Fruit fly (Drosophila melanogaster) whole organism, embryonic: ENCODE results near the gene Gmppb.
A peak's percentile ranks its signal among the peaks of the same experiment; 100 is the strongest.

ENCODE experiments used
- Ada2b ChIP-seq: fragments of 200-800 bp; sonication (Bioruptor generic); IDR thresholded peaks from 2 replicates; pipeline ENCODE4 v1.3.6; 2022; ENCODE audit warnings: missing biosample characterization, missing genetic modification characterization
- B-H1 ChIP-seq: fragments of 200-800 bp; sonication (Bioruptor generic); IDR thresholded peaks from 3 replicates; pipeline ENCODE4 v1.3.6; 2022; ENCODE audit warnings: missing biosample characterization, missing genetic modification characterization
- CG10431 ChIP-seq: fragments of 200-800 bp; sonication (Bioruptor generic); optimal IDR thresholded peaks from 3 replicates; lab custom pipeline; 2018; ENCODE audit warnings: missing biosample characterization, mild to moderate bottlenecking, missing genetic modification characterization
- CG12104 ChIP-seq: fragments of 200-800 bp; sonication (Bioruptor generic); optimal IDR thresholded peaks from 3 replicates; lab custom pipeline; 2016; ENCODE audit warnings: missing biosample characterization, missing genetic modification characterization
- CG1233 ChIP-seq: fragments of 200-800 bp; sonication (Bioruptor generic); optimal IDR thresholded peaks from 4 replicates; lab custom pipeline; 2018; ENCODE audit warnings: missing biosample characterization, mild to moderate bottlenecking, missing genetic modification characterization
- CG15269 ChIP-seq: fragments of 200-800 bp; sonication (Bioruptor generic); optimal IDR thresholded peaks from 2 replicates; lab custom pipeline; 2018; ENCODE audit warnings: missing biosample characterization, mild to moderate bottlenecking, missing genetic modification characterization, moderate library complexity
- CG1603 ChIP-seq: fragments of 200-800 bp; sonication (Bioruptor generic); optimal IDR thresholded peaks from 2 replicates; lab custom pipeline; 2019; ENCODE audit warnings: missing biosample characterization, mild to moderate bottlenecking, missing genetic modification characterization, moderate library complexity
- CG17568 ChIP-seq: fragments of 200-800 bp; sonication (Bioruptor generic); optimal IDR thresholded peaks from 2 replicates; lab custom pipeline; 2018; ENCODE audit warnings: missing biosample characterization, mild to moderate bottlenecking, missing genetic modification characterization, moderate library complexity
- CG17612 ChIP-seq: fragments of 200-800 bp; sonication (Bioruptor generic); IDR thresholded peaks from 2 replicates; pipeline ENCODE4 v1.3.6; 2022; ENCODE audit warnings: missing biosample characterization, missing genetic modification characterization
- CG2116 ChIP-seq: fragments of 200-800 bp; sonication (Bioruptor generic); optimal IDR thresholded peaks from 3 replicates; lab custom pipeline; 2018; ENCODE audit warnings: missing biosample characterization, mild to moderate bottlenecking, missing genetic modification characterization
- CG2199 ChIP-seq: fragments of 200-800 bp; sonication (Bioruptor generic); IDR thresholded peaks from 3 replicates; pipeline ENCODE4 v1.3.6; 2022; ENCODE audit warnings: missing biosample characterization, missing genetic modification characterization
- CG30020 ChIP-seq: fragments of 200-800 bp; optimal IDR thresholded peaks from 2 replicates; lab custom pipeline; 2019; ENCODE audit warnings: missing biosample characterization, mild to moderate bottlenecking, missing genetic modification characterization, moderate library complexity
- CG31388 ChIP-seq: fragments of 200-800 bp; sonication (Bioruptor generic); optimal IDR thresholded peaks from 2 replicates; lab custom pipeline; 2016; ENCODE audit warnings: missing biosample characterization, missing genetic modification characterization
- CG34422 ChIP-seq: fragments of 200-800 bp; sonication (Bioruptor generic); IDR thresholded peaks from 3 replicates; pipeline ENCODE4 v1.3.6; 2022; ENCODE audit warnings: missing biosample characterization, missing genetic modification characterization
- CG4424 ChIP-seq: fragments of 200-800 bp; sonication (Bioruptor generic); optimal IDR thresholded peaks from 3 replicates; lab custom pipeline; 2016; ENCODE audit warnings: missing biosample characterization, missing genetic modification characterization
- CG4820 ChIP-seq: fragments of 200-800 bp; sonication (Bioruptor generic); optimal IDR thresholded peaks from 3 replicates; lab custom pipeline; 2016; ENCODE audit warnings: missing biosample characterization, missing genetic modification characterization
- CG6175 ChIP-seq: fragments of 200-800 bp; sonication (Bioruptor generic); IDR thresholded peaks from 3 replicates; pipeline ENCODE4 v1.3.6; 2022; ENCODE audit warnings: missing biosample characterization, missing genetic modification characterization
- CG6854 ChIP-seq: fragments of 200-800 bp; sonication (Bioruptor generic); optimal IDR thresholded peaks from 3 replicates; lab custom pipeline; 2017; ENCODE audit warnings: missing biosample characterization, mild to moderate bottlenecking, missing genetic modification characterization
- CG7556 ChIP-seq: fragments of 200-800 bp; sonication (Bioruptor generic); optimal IDR thresholded peaks from 2 replicates; lab custom pipeline; 2017; ENCODE audit warnings: missing biosample characterization, mild to moderate bottlenecking, missing genetic modification characterization
- CG9437 ChIP-seq: fragments of 200-800 bp; sonication (Bioruptor generic); optimal IDR thresholded peaks from 2 replicates; lab custom pipeline; 2018; ENCODE audit warnings: missing biosample characterization, mild to moderate bottlenecking, missing genetic modification characterization
- CG9609 ChIP-seq: fragments of 200-800 bp; sonication (Bioruptor generic); optimal IDR thresholded peaks from 3 replicates; lab custom pipeline; 2016; ENCODE audit warnings: missing biosample characterization, missing genetic modification characterization
- Chrac-16 ChIP-seq: fragments of 200-800 bp; sonication (Bioruptor generic); optimal IDR thresholded peaks from 3 replicates; lab custom pipeline; 2016; ENCODE audit warnings: missing biosample characterization, missing genetic modification characterization
- D19B ChIP-seq: fragments of 200-800 bp; sonication (Bioruptor generic); optimal IDR thresholded peaks from 2 replicates; lab custom pipeline; 2017; ENCODE audit warnings: missing biosample characterization, mild to moderate bottlenecking, missing genetic modification characterization
- Dfd ChIP-seq, 2 experiments: fragments of >200 bp; optimal IDR thresholded peaks; 2 replicates each; lab custom pipeline; 2017; ENCODE audit warnings: missing biosample characterization in 2 of 2, missing genetic modification characterization in 2 of 2
- Dp ChIP-seq: fragments of 200-800 bp; sonication (Bioruptor generic); optimal IDR thresholded peaks from 2 replicates; lab custom pipeline; 2018; ENCODE audit warnings: missing biosample characterization, mild to moderate bottlenecking, missing genetic modification characterization, moderate library complexity
- Dref ChIP-seq: fragments of 200-800 bp; sonication (Bioruptor generic); IDR thresholded peaks from 2 replicates; pipeline ENCODE4 v1.3.6; 2022; ENCODE audit warnings: missing biosample characterization, missing genetic modification characterization
- Fer2 ChIP-seq: fragments of 200-800 bp; sonication (Bioruptor generic); optimal IDR thresholded peaks from 2 replicates; lab custom pipeline; 2018; ENCODE audit warnings: missing biosample characterization, mild to moderate bottlenecking, missing genetic modification characterization, moderate library complexity
- Lim3 ChIP-seq: fragments of 200-800 bp; sonication (Bioruptor generic); IDR thresholded peaks from 2 replicates; pipeline ENCODE4 v1.3.6; 2022; ENCODE audit warnings: missing biosample characterization, missing genetic modification characterization
- MESR4 ChIP-seq: fragments of 200-800 bp; sonication (Bioruptor generic); optimal IDR thresholded peaks from 2 replicates; lab custom pipeline; 2018; ENCODE audit warnings: missing biosample characterization, mild to moderate bottlenecking, missing genetic modification characterization, moderate library complexity
- Optix ChIP-seq: fragments of 200-800 bp; sonication (Bioruptor generic); IDR thresholded peaks from 3 replicates; pipeline ENCODE4 v1.3.6; 2022; ENCODE audit warnings: missing biosample characterization, missing genetic modification characterization
- Ptx1 ChIP-seq: fragments of 200-800 bp; sonication (Bioruptor generic); IDR thresholded peaks from 2 replicates; pipeline ENCODE4 v1.3.6; 2022; ENCODE audit warnings: missing biosample characterization, missing genetic modification characterization
- Ssrp ChIP-seq: fragments of 200-800 bp; sonication (Bioruptor generic); optimal IDR thresholded peaks from 2 replicates; lab custom pipeline; 2018; ENCODE audit warnings: missing biosample characterization, mild to moderate bottlenecking, missing genetic modification characterization, moderate library complexity
- Stat92E ChIP-seq, 3 experiments: fragments of >200 bp in 2 of 3; fragments of 200-800 bp in 1 of 3; sonication (Bioruptor generic) in 1 of 3; optimal IDR thresholded peaks; 2 replicates each; lab custom pipeline; 2017 to 2019; ENCODE audit warnings: missing biosample characterization in 3 of 3, missing genetic modification characterization in 3 of 3, mild to moderate bottlenecking in 1 of 3, moderate library complexity in 1 of 3
- Vsx1 ChIP-seq: fragments of 200-800 bp; sonication (Bioruptor generic); optimal IDR thresholded peaks from 2 replicates; lab custom pipeline; 2017; ENCODE audit warnings: missing biosample characterization, mild to moderate bottlenecking, missing genetic modification characterization, missing genetic modification reagents
- YL-1 ChIP-seq: fragments of 200-800 bp; sonication (Bioruptor generic); optimal IDR thresholded peaks from 3 replicates; lab custom pipeline; 2017; ENCODE audit warnings: missing biosample characterization, mild to moderate bottlenecking, missing genetic modification characterization
- al ChIP-seq: fragments of 200-800 bp; sonication (Bioruptor generic); IDR thresholded peaks from 2 replicates; pipeline ENCODE4 v1.3.6; 2022; ENCODE audit warnings: missing biosample characterization, missing genetic modification characterization
- caup ChIP-seq: fragments of 200-800 bp; sonication (Bioruptor generic); optimal IDR thresholded peaks from 3 replicates; lab custom pipeline; 2017; ENCODE audit warnings: missing biosample characterization, mild to moderate bottlenecking, missing genetic modification characterization, moderate library complexity; ENCODE audit not compliant: severe bottlenecking
- ci ChIP-seq: fragments of 200-800 bp; sonication (Bioruptor generic); IDR thresholded peaks from 3 replicates; pipeline ENCODE4 v1.3.6; 2022; ENCODE audit warnings: missing biosample characterization, missing genetic modification characterization
- dati ChIP-seq: fragments of 200-800 bp; sonication (Bioruptor generic); IDR thresholded peaks from 2 replicates; pipeline ENCODE4 v1.3.6; 2022; ENCODE audit warnings: missing biosample characterization, missing genetic modification characterization
- ems ChIP-seq: fragments of 200-800 bp; sonication (Bioruptor generic); optimal IDR thresholded peaks from 3 replicates; lab custom pipeline; 2016; ENCODE audit warnings: missing biosample characterization, missing genetic modification characterization
- ftz-f1 ChIP-seq: fragments of 200-800 bp; sonication (Bioruptor generic); optimal IDR thresholded peaks from 2 replicates; lab custom pipeline; 2016; ENCODE audit warnings: missing biosample characterization, missing genetic modification characterization
- grn ChIP-seq: fragments of 200-800 bp; sonication (Bioruptor generic); optimal IDR thresholded peaks from 3 replicates; lab custom pipeline; 2017; ENCODE audit warnings: missing biosample characterization, missing genetic modification characterization
- gt ChIP-seq: fragments of 200-800 bp; sonication (Bioruptor generic); IDR thresholded peaks from 2 replicates; pipeline ENCODE4 v1.3.6; 2022; ENCODE audit warnings: missing biosample characterization, missing genetic modification characterization
- inv ChIP-seq: fragments of 200-800 bp; sonication (Bioruptor generic); IDR thresholded peaks from 2 replicates; pipeline ENCODE4 v1.3.6; 2022; ENCODE audit warnings: missing biosample characterization, missing genetic modification characterization; ENCODE audit not compliant: partially characterized antibody
- jigr1 ChIP-seq: fragments of 200-800 bp; sonication (Bioruptor generic); IDR thresholded peaks from 3 replicates; pipeline ENCODE4 v1.3.6; 2022; ENCODE audit warnings: missing biosample characterization, missing genetic modification characterization
- nerfin-1 ChIP-seq: fragments of 200-800 bp; sonication (Bioruptor generic); optimal IDR thresholded peaks from 3 replicates; lab custom pipeline; 2019; ENCODE audit warnings: missing biosample characterization, mild to moderate bottlenecking, missing genetic modification characterization, moderate library complexity
- nerfin-2 ChIP-seq: fragments of 200-800 bp; sonication (Bioruptor generic); IDR thresholded peaks from 2 replicates; pipeline ENCODE4 v1.3.6; 2022; ENCODE audit warnings: missing biosample characterization, missing genetic modification characterization; ENCODE audit not compliant: partially characterized antibody
- peb ChIP-seq: fragments of 200-800 bp; sonication (Bioruptor generic); IDR thresholded peaks from 2 replicates; pipeline ENCODE4 v1.3.6; 2022; ENCODE audit warnings: missing biosample characterization, missing genetic modification characterization
- sr ChIP-seq: fragments of 200-800 bp; sonication (Bioruptor generic); IDR thresholded peaks from 3 replicates; pipeline ENCODE4 v1.3.6; 2022; ENCODE audit warnings: missing biosample characterization, missing genetic modification characterization
- tap ChIP-seq: fragments of 200-800 bp; optimal IDR thresholded peaks from 3 replicates; lab custom pipeline; 2019; ENCODE audit warnings: missing biosample characterization, mild to moderate bottlenecking, missing genetic modification characterization, moderate library complexity
- vnd ChIP-seq: fragments of 200-800 bp; sonication (Bioruptor generic); IDR thresholded peaks from 3 replicates; pipeline ENCODE4 v1.3.6; 2022; ENCODE audit warnings: missing biosample characterization, missing genetic modification characterization; ENCODE audit not compliant: partially characterized antibody

The Gmppb gene

dm6 chr3R:4806318-4806757 is 4.9 kb upstream of the Gmppb start (continued):
- TF ChIP-seq CG31388 (GFP tag; lab: Kevin White, UChicago) (no peak), nerfin-1 (tag; lab: Kevin White, UChicago) (peak; percentile 55), Chrac-16 (GFP tag; lab: Kevin White, UChicago) (no peak), caup (GFP tag; lab: Kevin White, UChicago) (peak; percentile 73), sr (GFP tag; lab: Robert Waterston, UW) (peak; percentile 38; the same call in 1 of the 3 replicates), Dfd (GFP tag; optimal IDR thresholded peaks at IDR 0.05; lab: Kevin White, UChicago) (no peak), nerfin-2 (GFP tag; lab: Robert Waterston, UW) (no peak), CG17568 (GFP tag; lab: Kevin White, UChicago) (peak; percentile 90), CG30020 (no peak), Ada2b (GFP tag; lab: Robert Waterston, UW) (peak; percentile 6; the same call in 1 of the 2 replicates), ems (no peak), CG4820 (GFP tag; lab: Kevin White, UChicago) (peak; percentile 40), peb (GFP tag; lab: Robert Waterston, UW) (no peak), grn (peak; percentile 49), inv (GFP tag; lab: Robert Waterston, UW) (no peak), vnd (no peak), Optix (no peak), CG17612 (GFP tag; lab: Robert Waterston, UW) (no peak), Vsx1 (peak; percentile 81), ftz-f1 (GFP tag; lab: Kevin White, UChicago) (peak; percentile 33), D19B (GFP tag; lab: Kevin White, UChicago) (no peak), al (no peak), ci (GFP tag; lab: Robert Waterston, UW) (peak; percentile 86), CG2199 (GFP tag; lab: Robert Waterston, UW) (no peak), CG2116 (peak; percentile 42), YL-1 (GFP tag; lab: Kevin White, UChicago) (no peak), Dp (no peak), CG10431 (peak; percentile 64), Lim3 (GFP tag; lab: Robert Waterston, UW) (no peak), CG7556 (GFP tag; lab: Kevin White, UChicago) (peak; percentile 55), CG34422 (GFP tag; lab: Robert Waterston, UW) (peak; percentile 70; the same call in 1 of the 3 replicates), Dref (no peak), CG15269 (peak; percentile 42), gt (GFP tag; lab: Robert Waterston, UW) (no peak), Fer2 (tag; lab: Kevin White, UChicago) (no peak), Ssrp (tag; lab: Kevin White, UChicago) (no peak), MESR4 (GFP tag; lab: Kevin White, UChicago) (peak; percentile 6), jigr1 (GFP tag; lab: Robert Waterston, UW) (no peak), CG12104 (GFP tag; lab: Kevin White, UChicago) (peak; percentile 47), Ptx1 (GFP tag; lab: Robert Waterston, UW) (0 out of 2 replicates have a peak, but pooled peaks have one; percentile 15), CG1603 (tag; lab: Kevin White, UChicago) (peak; percentile 21), tap (tag; lab: Kevin White, UChicago) (peak; percentile 53), CG6854 (GFP tag; lab: Kevin White, UChicago) (peak; percentile 78), dati (GFP tag; lab: Robert Waterston, UW) (no peak), CG6175 (GFP tag; lab: Robert Waterston, UW) (no peak), CG1233 (peak; percentile 70), B-H1 (GFP tag; lab: Robert Waterston, UW) (no peak; the same call in 2 of the 3 replicates), CG9609 (peak; percentile 32), Stat92E (GFP tag; optimal IDR thresholded peaks at IDR 0.05; lab: Kevin White, UChicago) (no peak), CG4424 (GFP tag; lab: Kevin White, UChicago) (peak; percentile 55), CG9437 (GFP tag; lab: Kevin White, UChicago) (peak; percentile 29)
